Fruit fly (Drosophila melanogaster) whole organism, embryonic: ENCODE data around the gene CG32679.
A peak's percentile ranks its signal among the peaks of the same experiment; 100 is the strongest.

ENCODE experiments used
- ATbp ChIP-seq: fragments of 200-800 bp; sonication (Bioruptor generic); optimal IDR thresholded peaks from 2 replicates; lab custom pipeline; 2017; ENCODE audit warnings: missing biosample characterization, mild to moderate bottlenecking, missing genetic modification characterization, missing genetic modification reagents
- Adf1 ChIP-seq: fragments of 200-800 bp; sonication (Bioruptor generic); IDR thresholded peaks from 2 replicates; pipeline ENCODE4 v1.3.6; 2022; ENCODE audit warnings: missing biosample characterization, missing genetic modification characterization
- CG10321 ChIP-seq: fragments of 200-800 bp; sonication (Bioruptor generic); IDR thresholded peaks from 2 replicates; pipeline ENCODE4 v1.3.6; 2022; ENCODE audit warnings: missing biosample characterization, missing genetic modification characterization
- CG11093 ChIP-seq: fragments of 200-800 bp; sonication (Bioruptor generic); IDR thresholded peaks from 3 replicates; pipeline ENCODE4 v1.3.6; 2022; ENCODE audit warnings: missing biosample characterization, missing genetic modification characterization
- CG11247 ChIP-seq: fragments of 200-800 bp; sonication (Bioruptor generic); IDR thresholded peaks from 2 replicates; pipeline ENCODE4 v1.3.6; 2022; ENCODE audit warnings: missing biosample characterization, missing genetic modification characterization
- CG11456 ChIP-seq: fragments of 200-800 bp; sonication (Bioruptor generic); IDR thresholded peaks from 3 replicates; pipeline ENCODE4 v1.3.6; 2022; ENCODE audit warnings: missing biosample characterization, missing genetic modification characterization
- CG11695 ChIP-seq: fragments of 200-800 bp; sonication (Bioruptor generic); IDR thresholded peaks from 3 replicates; pipeline ENCODE4 v1.3.6; 2022; ENCODE audit warnings: missing biosample characterization, missing genetic modification characterization
- CG13296 ChIP-seq: fragments of 200-800 bp; sonication (Bioruptor generic); optimal IDR thresholded peaks from 3 replicates; lab custom pipeline; 2018; ENCODE audit warnings: missing biosample characterization, mild to moderate bottlenecking, missing genetic modification characterization
- CG13775 ChIP-seq: fragments of 200-800 bp; sonication (Bioruptor generic); optimal IDR thresholded peaks from 3 replicates; lab custom pipeline; 2017; ENCODE audit warnings: missing biosample characterization, mild to moderate bottlenecking, missing genetic modification characterization
- CG1602 ChIP-seq: fragments of 200-800 bp; sonication (Bioruptor generic); optimal IDR thresholded peaks from 3 replicates; lab custom pipeline; 2016; ENCODE audit warnings: missing biosample characterization, missing genetic modification characterization
- CG17385 ChIP-seq: fragments of 200-800 bp; sonication (Bioruptor generic); optimal IDR thresholded peaks from 3 replicates; lab custom pipeline; 2018; ENCODE audit warnings: missing biosample characterization, mild to moderate bottlenecking, missing genetic modification characterization
- CG18599 ChIP-seq: fragments of 200-800 bp; sonication (Bioruptor generic); optimal IDR thresholded peaks from 3 replicates; lab custom pipeline; 2017; ENCODE audit warnings: missing biosample characterization, missing genetic modification characterization, mild to moderate bottlenecking, moderate library complexity, missing genetic modification reagents
- CG2120 ChIP-seq: fragments of 200-800 bp; sonication (Bioruptor generic); optimal IDR thresholded peaks from 3 replicates; lab custom pipeline; 2016; ENCODE audit warnings: missing biosample characterization, missing genetic modification characterization
- CG3726 ChIP-seq: fragments of 200-800 bp; sonication (Bioruptor generic); IDR thresholded peaks from 3 replicates; pipeline ENCODE4, ENCODE4 v1.3.6; 2022; ENCODE audit warnings: missing biosample characterization, missing genetic modification characterization
- CG5245 ChIP-seq: fragments of 200-800 bp; sonication (Bioruptor generic); optimal IDR thresholded peaks from 3 replicates; lab custom pipeline; 2016; ENCODE audit warnings: missing biosample characterization, missing genetic modification characterization
- Camta ChIP-seq: fragments of 200-800 bp; sonication (Bioruptor generic); optimal IDR thresholded peaks from 2 replicates; lab custom pipeline; 2016; ENCODE audit warnings: missing biosample characterization, missing genetic modification characterization
- D ChIP-seq, 2 experiments: fragments of 200-800 bp in 1 of 2; fragments of >200 bp in 1 of 2; sonication (Bioruptor generic) in 1 of 2; optimal IDR thresholded peaks; 2 replicates in 1 of 2; 3 replicates in 1 of 2; lab custom pipeline; 2017; ENCODE audit warnings: mild to moderate bottlenecking in 1 of 2, missing biosample characterization in 1 of 2, missing genetic modification characterization in 1 of 2, missing genetic modification reagents in 1 of 2
- Elba2 ChIP-seq: fragments of 200-800 bp; sonication (Bioruptor generic); optimal IDR thresholded peaks from 3 replicates; lab custom pipeline; 2016; ENCODE audit warnings: missing biosample characterization, missing genetic modification characterization
- Gsc ChIP-seq: fragments of 200-800 bp; sonication (Bioruptor generic); IDR thresholded peaks from 2 replicates; pipeline ENCODE4 v1.3.6; 2022; ENCODE audit warnings: missing biosample characterization, missing genetic modification characterization
- HLH4C ChIP-seq: fragments of 200-800 bp; sonication (Bioruptor generic); IDR thresholded peaks from 3 replicates; pipeline ENCODE4 v1.3.6; 2022; ENCODE audit warnings: missing biosample characterization, missing genetic modification characterization; ENCODE audit not compliant: partially characterized antibody
- Lhr ChIP-seq: fragments of 200-800 bp; sonication (Bioruptor generic); optimal IDR thresholded peaks from 3 replicates; lab custom pipeline; 2017; ENCODE audit warnings: mild to moderate bottlenecking, missing biosample characterization, missing genetic modification reagents, missing genetic modification characterization
- Med ChIP-seq: fragments of 200-800 bp; sonication (Bioruptor generic); peaks from one replicate; lab custom pipeline; 2016; ENCODE audit warnings: missing biosample characterization, missing genetic modification characterization, mild to moderate bottlenecking, inconsistent platforms, moderate library complexity
- Mrtf ChIP-seq: fragments of 200-800 bp; sonication (Bioruptor generic); IDR thresholded peaks from 3 replicates; pipeline ENCODE4 v1.3.6; 2022; ENCODE audit warnings: missing biosample characterization, missing genetic modification characterization
- Pdp1 ChIP-seq, 2 experiments: fragments of 200-800 bp; sonication (Bioruptor generic); optimal IDR thresholded peaks; 3 replicates each; lab custom pipeline; 2016; ENCODE audit warnings: missing biosample characterization in 2 of 2, missing genetic modification characterization in 2 of 2, mild to moderate bottlenecking in 1 of 2, moderate library complexity in 1 of 2
- Stat92E ChIP-seq, 3 experiments: fragments of >200 bp in 2 of 3; fragments of 200-800 bp in 1 of 3; sonication (Bioruptor generic) in 1 of 3; optimal IDR thresholded peaks; 2 replicates each; lab custom pipeline; 2017 to 2019; ENCODE audit warnings: missing biosample characterization in 3 of 3, missing genetic modification characterization in 3 of 3, mild to moderate bottlenecking in 1 of 3, moderate library complexity in 1 of 3
- ara ChIP-seq: fragments of 200-800 bp; sonication (Bioruptor generic); IDR thresholded peaks from 2 replicates; pipeline ENCODE4 v1.3.6; 2022; ENCODE audit warnings: missing biosample characterization, missing genetic modification characterization
- btn ChIP-seq: fragments of 200-800 bp; sonication (Bioruptor generic); optimal IDR thresholded peaks from 2 replicates; lab custom pipeline; 2016; ENCODE audit warnings: missing biosample characterization, missing genetic modification characterization
- cg ChIP-seq: fragments of 200-800 bp; sonication (Bioruptor generic); optimal IDR thresholded peaks from 3 replicates; lab custom pipeline; 2019; ENCODE audit warnings: missing biosample characterization, mild to moderate bottlenecking, missing genetic modification characterization, moderate library complexity
- chn ChIP-seq: fragments of 200-800 bp; sonication (Bioruptor generic); optimal IDR thresholded peaks from 2 replicates; lab custom pipeline; 2016; ENCODE audit warnings: missing biosample characterization, missing genetic modification characterization
- grn ChIP-seq: fragments of 200-800 bp; sonication (Bioruptor generic); optimal IDR thresholded peaks from 3 replicates; lab custom pipeline; 2017; ENCODE audit warnings: missing biosample characterization, missing genetic modification characterization
- jigr1 ChIP-seq: fragments of 200-800 bp; sonication (Bioruptor generic); IDR thresholded peaks from 3 replicates; pipeline ENCODE4 v1.3.6; 2022; ENCODE audit warnings: missing biosample characterization, missing genetic modification characterization
- jing ChIP-seq: fragments of 200-800 bp; sonication (Bioruptor generic); optimal IDR thresholded peaks from 2 replicates; lab custom pipeline; 2018; ENCODE audit warnings: missing biosample characterization, mild to moderate bottlenecking, missing genetic modification characterization
- kay ChIP-seq: fragments of 200-800 bp; sonication (Bioruptor generic); optimal IDR thresholded peaks from 2 replicates; lab custom pipeline; 2016; ENCODE audit warnings: missing biosample characterization, missing genetic modification characterization
- lab ChIP-seq: fragments of 200-800 bp; sonication (Bioruptor generic); optimal IDR thresholded peaks from 3 replicates; lab custom pipeline; 2017; ENCODE audit warnings: missing biosample characterization, missing genetic modification characterization, mild to moderate bottlenecking, moderate library complexity, missing genetic modification reagents
- pum ChIP-seq: fragments of 200-800 bp; sonication (Bioruptor generic); optimal IDR thresholded peaks from 2 replicates; lab custom pipeline; 2016; ENCODE audit warnings: missing biosample characterization, missing genetic modification characterization
- scrt ChIP-seq: fragments of 200-800 bp; sonication (Bioruptor generic); optimal IDR thresholded peaks from 2 replicates; lab custom pipeline; 2018; ENCODE audit warnings: missing biosample characterization, mild to moderate bottlenecking, missing genetic modification characterization, moderate library complexity
- sens-2 ChIP-seq: fragments of 200-800 bp; sonication (Bioruptor generic); IDR thresholded peaks from 2 replicates; pipeline ENCODE4 v1.3.6; 2022; ENCODE audit warnings: missing biosample characterization, missing genetic modification characterization
- sob ChIP-seq: fragments of 200-800 bp; sonication (Bioruptor generic); IDR thresholded peaks from 2 replicates; pipeline ENCODE4 v1.3.6; 2022; ENCODE audit warnings: missing biosample characterization, missing genetic modification characterization
- tap ChIP-seq: fragments of 200-800 bp; optimal IDR thresholded peaks from 3 replicates; lab custom pipeline; 2019; ENCODE audit warnings: missing biosample characterization, mild to moderate bottlenecking, missing genetic modification characterization, moderate library complexity
- unpg ChIP-seq: fragments of 200-800 bp; sonication (Bioruptor generic); optimal IDR thresholded peaks from 3 replicates; lab custom pipeline; 2018; ENCODE audit warnings: missing biosample characterization, mild to moderate bottlenecking, missing genetic modification characterization, moderate library complexity

Gene CG32679

DNA sequence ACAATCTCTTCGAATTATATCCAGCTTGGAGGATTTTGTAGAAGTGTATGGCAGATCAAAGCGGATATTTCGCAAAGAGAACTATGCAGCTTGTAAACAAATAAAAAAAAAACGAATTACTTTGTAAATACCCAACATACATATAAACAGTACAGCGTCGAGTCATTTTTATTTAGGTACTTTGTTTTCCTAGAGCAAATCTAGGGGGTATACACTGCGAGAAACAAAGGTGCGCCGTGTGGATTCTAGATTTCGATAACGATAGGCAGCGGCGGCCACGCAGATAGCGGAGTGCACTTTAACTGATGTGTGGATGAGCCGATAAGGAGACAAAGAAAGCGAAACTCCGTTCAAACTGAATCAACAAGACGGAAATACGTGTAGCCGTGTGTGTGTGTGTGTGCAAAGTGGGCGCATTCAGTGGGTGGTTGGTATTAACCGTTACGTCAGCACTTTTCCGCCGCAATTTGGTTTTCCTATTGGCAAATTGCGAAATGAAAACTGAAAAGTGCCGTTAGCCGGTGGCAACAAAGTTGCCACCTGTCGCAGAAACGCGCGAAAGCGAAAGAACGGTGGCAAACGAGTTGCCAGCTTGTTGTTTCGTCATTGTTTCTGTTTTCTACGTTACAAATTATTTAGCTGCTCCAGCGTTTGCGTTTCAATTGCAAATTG is 2.6 kb downstream of the CG32679 start (continued):
- no peak for TF ChIP-seq CG13775
- 0 out of 2 replicates have a peak, but pooled peaks have one; percentile 17 for TF ChIP-seq ara (GFP tag; lab: Robert Waterston, UW)
- TF ChIP-seq Elba2 (GFP tag; lab: Kevin White, UChicago) = peak; percentile 96
- TF ChIP-seq jigr1 = no peak
- no peak for TF ChIP-seq CG2120 (GFP tag; lab: Kevin White, UChicago)
- TF ChIP-seq D (optimal IDR thresholded peaks at IDR 0.05; lab: Kevin White, UChicago) = no peak
- peak; percentile 7 for TF ChIP-seq D (GFP tag; optimal IDR thresholded peaks at IDR 0.05; lab: Kevin White, UChicago)
- TF ChIP-seq CG11093 (GFP tag; lab: Robert Waterston, UW) = no peak
- TF ChIP-seq Gsc (GFP tag; lab: Robert Waterston, UW) = no peak
- TF ChIP-seq CG3726 (GFP tag; lab: Robert Waterston, UW) = no peak
- no peak for TF ChIP-seq Stat92E (GFP tag; optimal IDR thresholded peaks at IDR 0.05; lab: Kevin White, UChicago)
- no peak for TF ChIP-seq scrt (GFP tag; lab: Kevin White, UChicago)
- peak; percentile 21 for TF ChIP-seq unpg (GFP tag; lab: Kevin White, UChicago)
- no peak for TF ChIP-seq sob (GFP tag; lab: Robert Waterston, UW)
- no peak for TF ChIP-seq chn (GFP tag; lab: Kevin White, UChicago)
- no peak for TF ChIP-seq Adf1
- no peak for TF ChIP-seq cg (GFP tag; lab: Kevin White, UChicago)
- TF ChIP-seq CG11456 (GFP tag; lab: Robert Waterston, UW) = no peak
- TF ChIP-seq tap (tag; lab: Kevin White, UChicago) = no peak
- TF ChIP-seq Lhr (GFP tag; lab: Kevin White, UChicago) = no peak
- no peak for TF ChIP-seq CG10321 (GFP tag; lab: Robert Waterston, UW)
- no peak for TF ChIP-seq btn
- no peak for TF ChIP-seq CG18599 (GFP tag; lab: Kevin White, UChicago)
- TF ChIP-seq CG13296 (GFP tag; lab: Kevin White, UChicago) = no peak
- peak in 1 of 2 experiments; percentile 30 for TF ChIP-seq Pdp1 (GFP tag; optimal IDR thresholded peaks at IDR 0.05; lab: Kevin White, UChicago)
- TF ChIP-seq kay (GFP tag; lab: Kevin White, UChicago) = no peak
- TF ChIP-seq grn = peak; percentile 63
- no peak for TF ChIP-seq jing
- no peak for TF ChIP-seq CG1602 (GFP tag; lab: Kevin White, UChicago)
- no peak for TF ChIP-seq HLH4C (GFP tag; lab: Robert Waterston, UW)
- no peak for TF ChIP-seq CG5245
- TF ChIP-seq Med (GFP tag; lab: Kevin White, UChicago) = peak; percentile 34
- no peak for TF ChIP-seq CG17385
- TF ChIP-seq sens-2 (GFP tag; lab: Robert Waterston, UW) = no peak
- TF ChIP-seq CG11695 (GFP tag; lab: Robert Waterston, UW) = no peak
- TF ChIP-seq CG11247 = no peak
- TF ChIP-seq Mrtf (GFP tag; lab: Robert Waterston, UW) = no peak
- TF ChIP-seq ATbp (GFP tag; lab: Kevin White, UChicago) = peak; percentile 30
- peak; percentile 20 for TF ChIP-seq lab (GFP tag; lab: Kevin White, UChicago)
- no peak for TF ChIP-seq Camta (GFP tag; lab: Kevin White, UChicago)
- no peak for TF ChIP-seq pum
